Worm (Caenorhabditis elegans) whole organism, young adult: ENCODE results near the gene ppat-1.

Source experiments
- B0035.1 ChIP-seq: sonication (generic microtip); optimal IDR thresholded peaks from 2 replicates; lab custom pipeline; 2016; ENCODE audit warnings: missing genetic modification characterization, mild to moderate bottlenecking, missing compliant biosample characterization, missing genotype, missing genetic modification reagents
- B0336.3 ChIP-seq: fragments of 200-800 bp; sonication (Bioruptor generic); IDR thresholded peaks from 2 replicates; pipeline ENCODE4 v1.3.6; 2022; ENCODE audit warnings: missing genetic modification characterization, missing compliant biosample characterization
- C06A6.2 ChIP-seq: fragments of 200-800 bp; sonication (Bioruptor generic); conservative IDR thresholded peaks from 2 replicates; pipeline ENCODE4 v1.3.6; 2022; ENCODE audit warnings: missing genetic modification characterization, missing compliant biosample characterization
- C17E4.6 ChIP-seq: fragments of 200-800 bp; sonication (Bioruptor generic); IDR thresholded peaks from 2 replicates; pipeline ENCODE4 v1.3.6; 2022; ENCODE audit warnings: missing genetic modification reagents, missing genetic modification characterization, missing compliant biosample characterization
- F33H1.4 ChIP-seq: fragments of 200-800 bp; sonication (Bioruptor generic); IDR thresholded peaks from 2 replicates; pipeline ENCODE4 v1.3.6; 2022; ENCODE audit warnings: missing genetic modification reagents, missing genetic modification characterization, missing compliant biosample characterization
- F55B11.4 ChIP-seq: sonication (generic microtip); optimal IDR thresholded peaks from 2 replicates; lab custom pipeline; 2016; ENCODE audit warnings: missing compliant biosample characterization, missing genetic modification characterization, borderline replicate concordance; ENCODE audit not compliant: insufficient read depth
- F57C9.4 ChIP-seq: sonication (generic microtip); optimal IDR thresholded peaks from 2 replicates; lab custom pipeline; 2017; ENCODE audit warnings: mild to moderate bottlenecking, missing genetic modification characterization, missing compliant biosample characterization
- K11D2.4 ChIP-seq: fragments of 200-800 bp; sonication (Bioruptor generic); IDR thresholded peaks from 2 replicates; pipeline ENCODE4 v1.3.6; 2022; ENCODE audit warnings: missing genetic modification reagents, missing genetic modification characterization, missing compliant biosample characterization
- K12H6.12 ChIP-seq: fragments of 200-800 bp; sonication (Bioruptor generic); optimal IDR thresholded peaks from 2 replicates; lab custom pipeline; 2018; ENCODE audit warnings: mild to moderate bottlenecking, missing genetic modification characterization, missing compliant biosample characterization
- Y56A3A.18 ChIP-seq: fragments of 200-800 bp; sonication (Bioruptor generic); IDR thresholded peaks from 2 replicates; pipeline ENCODE4 v1.3.6; 2022; ENCODE audit warnings: missing genetic modification reagents, missing genetic modification characterization, missing compliant biosample characterization
- Y67H2A.10 ChIP-seq: fragments of 200-800 bp; sonication (Bioruptor generic); conservative IDR thresholded peaks from 2 replicates; pipeline ENCODE4 v1.3.6; 2022; ENCODE audit warnings: missing genetic modification reagents, missing genetic modification characterization, missing compliant biosample characterization
- Y95B8A.8 ChIP-seq: fragments of 200-800 bp; sonication (Bioruptor generic); IDR thresholded peaks from 2 replicates; pipeline ENCODE4 v1.3.6; 2022; ENCODE audit warnings: missing genetic modification reagents, missing genetic modification characterization, missing compliant biosample characterization
- ZK185.1 ChIP-seq: sonication (generic microtip); optimal IDR thresholded peaks from 2 replicates; lab custom pipeline; 2016; ENCODE audit warnings: mild to moderate bottlenecking, missing genetic modification characterization, missing compliant biosample characterization; ENCODE audit not compliant: poor library complexity, severe bottlenecking
- ama-1 ChIP-seq, 3 experiments: fragments of 150-350 bp in 1 of 3; sonication (generic microtip) in 2 of 3; optimal IDR thresholded peaks; 2 replicates each; lab custom pipeline; 2014 to 2018; ENCODE audit warnings: missing biosample characterization in 2 of 3, missing genetic modification characterization in 2 of 3, missing genetic modification reagents in 2 of 3
- aptf-3 ChIP-seq: fragments of 200-800 bp; sonication (Bioruptor generic); IDR thresholded peaks from 2 replicates; pipeline ENCODE4 v1.3.6; 2022; ENCODE audit warnings: missing genetic modification characterization, missing compliant biosample characterization
- attf-3 ChIP-seq: fragments of 200-800 bp; sonication (Bioruptor generic); conservative IDR thresholded peaks from 2 replicates; pipeline ENCODE4 v1.3.6; 2022; ENCODE audit warnings: missing genetic modification reagents, missing genetic modification characterization, missing compliant biosample characterization
- attf-5 ChIP-seq: fragments of 200-800 bp; sonication (Bioruptor generic); optimal IDR thresholded peaks from 2 replicates; lab custom pipeline; 2018; ENCODE audit warnings: mild to moderate bottlenecking, missing genetic modification characterization, missing compliant biosample characterization
- cebp-1 ChIP-seq, 2 experiments: fragments of 200-800 bp in 1 of 2; sonication (Bioruptor generic) in 1 of 2; sonication (generic microtip) in 1 of 2; IDR thresholded peaks in 1 of 2; optimal IDR thresholded peaks in 1 of 2; 2 replicates each; pipeline versions ENCODE4 v1.3.6 to Lab custom; 2017 to 2022; ENCODE audit warnings: missing compliant biosample characterization in 2 of 2, missing genetic modification characterization in 2 of 2, mild to moderate bottlenecking in 1 of 2, missing genetic modification reagents in 1 of 2, moderate library complexity in 1 of 2
- ceh-100 ChIP-seq: fragments of 200-800 bp; sonication (Bioruptor generic); IDR thresholded peaks from 2 replicates; pipeline ENCODE4 v1.3.6; 2022; ENCODE audit warnings: missing genetic modification reagents, missing genetic modification characterization, missing compliant biosample characterization
- chd-7 ChIP-seq: sonication (generic microtip); optimal IDR thresholded peaks from 2 replicates; lab custom pipeline; 2016; ENCODE audit warnings: mild to moderate bottlenecking, missing genetic modification characterization, moderate library complexity, missing compliant biosample characterization
- dpl-1 ChIP-seq: fragments of 150-350 bp; optimal IDR thresholded peaks from 2 replicates; lab custom pipeline; 2014; ENCODE audit warnings: missing biosample characterization, missing genetic modification reagents, missing genetic modification characterization
- efl-1 ChIP-seq: fragments of 150-350 bp; optimal IDR thresholded peaks from 2 replicates; lab custom pipeline; 2014; ENCODE audit warnings: missing biosample characterization, missing genetic modification reagents, missing genetic modification characterization
- egrh-3 ChIP-seq: fragments of 200-800 bp; sonication (Bioruptor generic); IDR thresholded peaks from 2 replicates; pipeline ENCODE4 v1.3.6; 2022; ENCODE audit warnings: missing genetic modification reagents, missing genetic modification characterization, missing compliant biosample characterization
- gei-17 ChIP-seq: fragments of 200-800 bp; sonication (Bioruptor generic); optimal IDR thresholded peaks from 2 replicates; lab custom pipeline; 2018; ENCODE audit warnings: mild to moderate bottlenecking, missing genetic modification characterization, missing compliant biosample characterization
- hmg-1.2 ChIP-seq: fragments of 200-800 bp; sonication (Bioruptor generic); IDR thresholded peaks from 2 replicates; pipeline ENCODE4 v1.3.6; 2022; ENCODE audit warnings: missing genetic modification reagents, missing genetic modification characterization, missing compliant biosample characterization
- hmg-20 ChIP-seq: fragments of 200-800 bp; sonication (Bioruptor generic); IDR thresholded peaks from 2 replicates; pipeline ENCODE4 v1.3.6; 2022; ENCODE audit warnings: missing genetic modification reagents, missing genetic modification characterization, missing compliant biosample characterization
- hrde-1 ChIP-seq: sonication (generic microtip); optimal IDR thresholded peaks from 2 replicates; lab custom pipeline; 2016; ENCODE audit warnings: missing genetic modification characterization, mild to moderate bottlenecking, missing compliant biosample characterization, moderate library complexity, missing genotype, missing genetic modification reagents, borderline replicate concordance
- lag-1 ChIP-seq: fragments of 200-800 bp; sonication (Bioruptor generic); IDR thresholded peaks from 2 replicates; pipeline ENCODE4 v1.3.6; 2022; ENCODE audit warnings: missing genetic modification reagents, missing genetic modification characterization, missing compliant biosample characterization
- lin-26 ChIP-seq: fragments of 200-800 bp; sonication (Bioruptor generic); IDR thresholded peaks from 2 replicates; pipeline ENCODE4 v1.3.6; 2022; ENCODE audit warnings: missing genetic modification reagents, missing genetic modification characterization, missing compliant biosample characterization
- lir-1 ChIP-seq: fragments of 200-800 bp; sonication (Bioruptor generic); conservative IDR thresholded peaks from 2 replicates; pipeline ENCODE4 v1.3.6; 2022; ENCODE audit warnings: missing genetic modification reagents, missing genetic modification characterization, missing compliant biosample characterization
- lsl-1 ChIP-seq: fragments of 200-800 bp; sonication (Bioruptor generic); optimal IDR thresholded peaks from 2 replicates; lab custom pipeline; 2018; ENCODE audit warnings: mild to moderate bottlenecking, missing genetic modification characterization, moderate library complexity, missing compliant biosample characterization
- madf-10 ChIP-seq: sonication (generic microtip); optimal IDR thresholded peaks from 2 replicates; lab custom pipeline; 2016; ENCODE audit warnings: mild to moderate bottlenecking, missing genetic modification characterization, missing compliant biosample characterization
- madf-3 ChIP-seq: fragments of 200-800 bp; sonication (Bioruptor generic); IDR thresholded peaks from 2 replicates; pipeline ENCODE4 v1.3.6; 2022; ENCODE audit warnings: missing genetic modification reagents, missing genetic modification characterization, missing compliant biosample characterization
- madf-6 ChIP-seq: fragments of 200-800 bp; sonication (Bioruptor generic); IDR thresholded peaks from 2 replicates; pipeline ENCODE4 v1.3.6; 2022; ENCODE audit warnings: missing genetic modification reagents, missing genetic modification characterization, missing compliant biosample characterization
- mes-4 ChIP-seq: sonication (generic microtip); optimal IDR thresholded peaks from 2 replicates; lab custom pipeline; 2016; ENCODE audit warnings: missing genotype, missing genetic modification characterization, missing compliant biosample characterization
- nhr-179 ChIP-seq: sonication (generic microtip); optimal IDR thresholded peaks from 2 replicates; lab custom pipeline; 2016; ENCODE audit warnings: mild to moderate bottlenecking, missing genetic modification characterization, missing compliant biosample characterization
- nhr-90 ChIP-seq: sonication (generic microtip); optimal IDR thresholded peaks from 2 replicates; lab custom pipeline; 2016; ENCODE audit warnings: missing genotype, mild to moderate bottlenecking, missing genetic modification characterization, missing compliant biosample characterization
- pbrm-1 ChIP-seq: fragments of 200-800 bp; sonication (Bioruptor generic); IDR thresholded peaks from 2 replicates; pipeline ENCODE4 v1.3.6; 2022; ENCODE audit warnings: missing genetic modification reagents, missing genetic modification characterization, missing compliant biosample characterization
- rpc-1 ChIP-seq, 2 experiments: fragments of 150-350 bp in 1 of 2; sonication (generic microtip) in 1 of 2; optimal IDR thresholded peaks; 2 replicates each; lab custom pipeline; 2014 to 2018; ENCODE audit warnings: missing biosample characterization in 1 of 2, missing genetic modification characterization in 1 of 2, missing genetic modification reagents in 1 of 2, missing genotype in 1 of 2
- sdz-38 ChIP-seq: sonication (generic microtip); optimal IDR thresholded peaks from 2 replicates; lab custom pipeline; 2016; ENCODE audit warnings: missing genotype, missing genetic modification characterization, missing compliant biosample characterization
- sea-2 ChIP-seq: fragments of 200-800 bp; sonication (Bioruptor generic); IDR thresholded peaks from 2 replicates; pipeline ENCODE4 v1.3.6; 2022; ENCODE audit warnings: missing genetic modification characterization, missing compliant biosample characterization
- snpc-1.1 ChIP-seq: sonication (generic microtip); optimal IDR thresholded peaks from 2 replicates; lab custom pipeline; 2017; ENCODE audit warnings: missing genetic modification characterization, mild to moderate bottlenecking, missing compliant biosample characterization, antibody characterized with exemption, moderate library complexity, missing genotype, missing genetic modification reagents; ENCODE audit not compliant: insufficient read depth
- snpc-1.3 ChIP-seq: sonication (generic microtip); optimal IDR thresholded peaks from 2 replicates; lab custom pipeline; 2017; ENCODE audit warnings: missing genetic modification characterization, mild to moderate bottlenecking, missing compliant biosample characterization, antibody characterized with exemption, moderate library complexity, missing genotype, missing genetic modification reagents; ENCODE audit not compliant: insufficient read depth
- unc-130 ChIP-seq: sonication (generic microtip); optimal IDR thresholded peaks from 2 replicates; lab custom pipeline; 2016; ENCODE audit warnings: missing genetic modification reagents, missing genetic modification characterization, missing compliant biosample characterization
- unc-62 ChIP-seq: fragments of 150-350 bp; optimal IDR thresholded peaks from 2 replicates; lab custom pipeline; 2014; ENCODE audit warnings: missing biosample characterization, missing genetic modification reagents, missing genetic modification characterization
- zim-3 ChIP-seq: sonication (generic microtip); optimal IDR thresholded peaks from 2 replicates; lab custom pipeline; 2017; ENCODE audit warnings: mild to moderate bottlenecking, missing genetic modification characterization, moderate library complexity, missing compliant biosample characterization

Gene ppat-1

ce11 chrIII:4689595-4689994 lies 515 bp downstream of the ppat-1 start (continued):
- TF ChIP-seq mes-4 (tag; lab: Kevin White, UChicago) (peak; percentile 91), F55B11.4 (tag; lab: Kevin White, UChicago) (no peak), hmg-20 (GFP tag; lab: Robert Waterston, UW) (0 out of 2 replicates have a peak, but pooled peaks have one; percentile 59), hmg-1.2 (peak; percentile 71), sea-2 (GFP tag; lab: Robert Waterston, UW) (no peak), attf-5 (GFP tag; lab: Kevin White, UChicago) (peak; percentile 81), F57C9.4 (tag; lab: Kevin White, UChicago) (peak; percentile 64), madf-6 (peak; percentile 74; the same call in 1 of the 2 replicates), attf-3 (GFP tag; lab: Robert Waterston, UW) (0 out of 2 replicates have a peak, but pooled peaks have one; percentile 26), hrde-1 (tag; lab: Kevin White, UChicago) (peak; percentile 86), nhr-179 (no peak), lir-1 (GFP tag; lab: Robert Waterston, UW) (no peak; the same call in 1 of the 2 replicates), cebp-1 (GFP tag; IDR thresholded peaks at IDR 0.05; lab: Robert Waterston, UW) (peak; percentile 50; the same call in 1 of the 2 replicates), cebp-1 (tag; optimal IDR thresholded peaks at IDR 0.05; lab: Kevin White, UChicago) (no peak), lin-26 (GFP tag; lab: Robert Waterston, UW) (peak; percentile 97), chd-7 (tag; lab: Kevin White, UChicago) (peak; percentile 90), unc-62 (GFP tag; lab: Kevin White, UChicago) (peak; percentile 26), pbrm-1 (GFP tag; lab: Robert Waterston, UW) (peak; percentile 66), K11D2.4 (GFP tag; lab: Robert Waterston, UW) (peak; percentile 65; the same call in 1 of the 2 replicates), ama-1 (optimal IDR thresholded peaks at IDR 0.05; lab: Kevin White, UChicago) (no peak), ama-1 (GFP tag; optimal IDR thresholded peaks at IDR 0.05; lab: Kevin White, UChicago) (peak; percentile 87 to 95), ceh-100 (GFP tag; lab: Robert Waterston, UW) (0 out of 2 replicates have a peak, but pooled peaks have one; percentile 28), madf-3 (GFP tag; lab: Robert Waterston, UW) (no peak), snpc-1.1 (tag; lab: Kevin White, UChicago) (peak; percentile 69), nhr-90 (tag; lab: Kevin White, UChicago) (peak; percentile 98), ZK185.1 (tag; lab: Kevin White, UChicago) (peak; percentile 85), K12H6.12 (tag; lab: Kevin White, UChicago) (peak; percentile 61), unc-130 (GFP tag; lab: Kevin White, UChicago) (peak; percentile 76), madf-10 (tag; lab: Kevin White, UChicago) (peak; percentile 74), snpc-1.3 (tag; lab: Kevin White, UChicago) (peak; percentile 92), B0336.3 (peak; percentile 71), C17E4.6 (GFP tag; lab: Robert Waterston, UW) (no peak), gei-17 (peak; percentile 29), aptf-3 (GFP tag; lab: Robert Waterston, UW) (peak; percentile 90), lsl-1 (GFP tag; lab: Kevin White, UChicago) (peak; percentile 67), Y95B8A.8 (0 out of 2 replicates have a peak, but pooled peaks have one; percentile 63), egrh-3 (peak; percentile 28; the same call in 1 of the 2 replicates), dpl-1 (no peak), Y56A3A.18 (GFP tag; lab: Robert Waterston, UW) (0 out of 2 replicates have a peak, but pooled peaks have one; percentile 45), zim-3 (tag; lab: Kevin White, UChicago) (peak; percentile 94), Y67H2A.10 (peak; percentile 60; the same call in 1 of the 2 replicates), C06A6.2 (no peak), efl-1 (GFP tag; lab: Kevin White, UChicago) (peak; percentile 40), F33H1.4 (peak; percentile 57), B0035.1 (peak; percentile 17), rpc-1 (optimal IDR thresholded peaks at IDR 0.05; lab: Kevin White, UChicago) (peak; percentile 91), rpc-1 (tag; optimal IDR thresholded peaks at IDR 0.05; lab: Kevin White, UChicago) (peak; percentile 100), lag-1 (GFP tag; lab: Robert Waterston, UW) (no peak), sdz-38 (tag; lab: Kevin White, UChicago) (no peak)
